Worm (Caenorhabditis elegans) whole organism, L2 larva: Measurements from ENCODE around the gene C40A11.3.

ENCODE experiments used
- F13H6.1 ChIP-seq: sonication (generic microtip); optimal IDR thresholded peaks from 2 replicates; lab custom pipeline; 2016; ENCODE audit warnings: missing genetic modification characterization, missing compliant biosample characterization
- Y55F3AM.14 ChIP-seq: fragments of 200-800 bp; sonication (Bioruptor generic); optimal IDR thresholded peaks from 2 replicates; lab custom pipeline; 2018; ENCODE audit warnings: mild to moderate bottlenecking, missing genetic modification characterization, missing compliant biosample characterization
- alr-1 ChIP-seq: fragments of 150-350 bp; optimal IDR thresholded peaks from 2 replicates; lab custom pipeline; 2014; ENCODE audit warnings: missing biosample characterization, missing genetic modification characterization
- ama-1 ChIP-seq: fragments of 150-350 bp; optimal IDR thresholded peaks from 2 replicates; lab custom pipeline; 2018; ENCODE audit warnings: inconsistent platforms
- blmp-1 ChIP-seq: sonication (generic microtip); optimal IDR thresholded peaks from 2 replicates; lab custom pipeline; 2017; ENCODE audit warnings: missing genetic modification characterization, mild to moderate bottlenecking, missing compliant biosample characterization, antibody characterized with exemption, moderate library complexity; ENCODE audit not compliant: insufficient read depth
- ceh-16 ChIP-seq: fragments of 150-350 bp; optimal IDR thresholded peaks from 2 replicates; lab custom pipeline; 2014; ENCODE audit warnings: missing biosample characterization, missing genetic modification characterization
- crh-2 ChIP-seq: sonication (generic microtip); optimal IDR thresholded peaks from 2 replicates; lab custom pipeline; 2017; ENCODE audit warnings: missing biosample characterization, missing genetic modification characterization
- dmd-4 ChIP-seq: sonication (generic microtip); optimal IDR thresholded peaks from 2 replicates; lab custom pipeline; 2017; ENCODE audit warnings: missing biosample characterization, missing genetic modification characterization
- elt-1 ChIP-seq: fragments of 150-350 bp; optimal IDR thresholded peaks from 2 replicates; lab custom pipeline; 2014; ENCODE audit warnings: missing biosample characterization, missing genetic modification characterization
- elt-3 ChIP-seq: sonication (generic microtip); optimal IDR thresholded peaks from 2 replicates; lab custom pipeline; 2017; ENCODE audit warnings: missing biosample characterization, missing genetic modification characterization
- fos-1 ChIP-seq: fragments of 150-350 bp; optimal IDR thresholded peaks from 2 replicates; lab custom pipeline; 2014; ENCODE audit warnings: missing biosample characterization, missing genetic modification characterization
- gmeb-1 ChIP-seq: fragments of 150-350 bp; optimal IDR thresholded peaks from 2 replicates; lab custom pipeline; 2014; ENCODE audit warnings: missing biosample characterization, missing genetic modification characterization
- lin-11 ChIP-seq: fragments of 150-350 bp; sonication (generic microtip); optimal IDR thresholded peaks from 2 replicates; lab custom pipeline; 2014; ENCODE audit warnings: missing biosample characterization, missing genetic modification characterization, inconsistent platforms, mixed read lengths
- lin-13 ChIP-seq: fragments of 150-350 bp; optimal IDR thresholded peaks from 2 replicates; lab custom pipeline; 2014; ENCODE audit warnings: missing biosample characterization, missing genetic modification reagents, missing genetic modification characterization
- lin-39 ChIP-seq: fragments of 150-350 bp; optimal IDR thresholded peaks from 2 replicates; lab custom pipeline; 2014; ENCODE audit warnings: missing biosample characterization, missing genetic modification reagents, missing genetic modification characterization
- lsy-2 ChIP-seq, 2 experiments: fragments of 150-350 bp in 1 of 2; sonication (generic microtip) in 1 of 2; optimal IDR thresholded peaks; 2 replicates each; lab custom pipeline; 2014 to 2017; ENCODE audit warnings: missing biosample characterization in 2 of 2, missing genetic modification characterization in 2 of 2
- mbf-1 ChIP-seq: sonication (generic microtip); optimal IDR thresholded peaks from 2 replicates; lab custom pipeline; 2017; ENCODE audit warnings: missing biosample characterization, missing genetic modification characterization
- mdl-1 ChIP-seq, 2 experiments: fragments of 150-350 bp in 1 of 2; sonication (generic microtip) in 1 of 2; optimal IDR thresholded peaks; 2 replicates each; lab custom pipeline; 2017; ENCODE audit warnings: missing biosample characterization in 2 of 2, missing genetic modification characterization in 2 of 2
- nhr-10 ChIP-seq: sonication (generic microtip); optimal IDR thresholded peaks from 2 replicates; lab custom pipeline; 2017; ENCODE audit warnings: missing biosample characterization, missing genetic modification characterization
- nhr-11 ChIP-seq: fragments of 150-350 bp; optimal IDR thresholded peaks from 2 replicates; lab custom pipeline; 2014; ENCODE audit warnings: missing biosample characterization, missing genetic modification characterization
- nhr-12 ChIP-seq: fragments of 150-350 bp; optimal IDR thresholded peaks from 2 replicates; lab custom pipeline; 2014; ENCODE audit warnings: missing biosample characterization, missing genetic modification characterization
- nhr-129 ChIP-seq: fragments of 150-350 bp; optimal IDR thresholded peaks from 2 replicates; lab custom pipeline; 2014; ENCODE audit warnings: missing biosample characterization, missing genetic modification characterization
- nhr-21 ChIP-seq: fragments of 150-350 bp; optimal IDR thresholded peaks from 2 replicates; lab custom pipeline; 2014; ENCODE audit warnings: missing biosample characterization, missing genetic modification characterization
- nhr-23 ChIP-seq: fragments of 150-350 bp; optimal IDR thresholded peaks from 2 replicates; lab custom pipeline; 2014; ENCODE audit warnings: missing biosample characterization, missing genetic modification reagents, missing genetic modification characterization
- nhr-25 ChIP-seq: fragments of 150-350 bp; sonication (generic microtip); optimal IDR thresholded peaks from 3 replicates; lab custom pipeline; 2014; ENCODE audit warnings: missing biosample characterization, missing genetic modification characterization
- nhr-77 ChIP-seq: fragments of 150-350 bp; optimal IDR thresholded peaks from 2 replicates; lab custom pipeline; 2014; ENCODE audit warnings: missing biosample characterization, missing genetic modification characterization
- peb-1 ChIP-seq: fragments of 150-350 bp; optimal IDR thresholded peaks from 2 replicates; lab custom pipeline; 2014; ENCODE audit warnings: missing biosample characterization, missing genetic modification characterization
- sem-4 ChIP-seq: fragments of 150-350 bp; optimal IDR thresholded peaks from 2 replicates; lab custom pipeline; 2014; ENCODE audit warnings: missing biosample characterization, missing genetic modification reagents, missing genetic modification characterization
- sma-3 ChIP-seq: sonication (generic microtip); optimal IDR thresholded peaks from 2 replicates; lab custom pipeline; 2016; ENCODE audit warnings: missing genetic modification reagents, missing genetic modification characterization, missing compliant biosample characterization
- sma-9 ChIP-seq, 2 experiments: fragments of 150-350 bp in 1 of 2; sonication (generic microtip) in 1 of 2; optimal IDR thresholded peaks; 2 replicates each; lab custom pipeline; 2014 to 2016; ENCODE audit warnings: missing genetic modification characterization in 2 of 2, mild to moderate bottlenecking in 1 of 2, missing biosample characterization in 1 of 2, missing compliant biosample characterization in 1 of 2, missing genetic modification reagents in 1 of 2, moderate library complexity in 1 of 2
- snpc-4 ChIP-seq: fragments of 150-350 bp; optimal IDR thresholded peaks from 2 replicates; lab custom pipeline; 2014; ENCODE audit warnings: missing biosample characterization, missing genetic modification characterization
- unc-39 ChIP-seq: fragments of 150-350 bp; optimal IDR thresholded peaks from 2 replicates; lab custom pipeline; 2014; ENCODE audit warnings: missing biosample characterization, missing genetic modification characterization
- unc-55 ChIP-seq: fragments of 150-350 bp; sonication (generic microtip); optimal IDR thresholded peaks from 3 replicates; lab custom pipeline; 2014; ENCODE audit warnings: missing biosample characterization, missing genetic modification reagents, missing genetic modification characterization
- unc-62 ChIP-seq: fragments of 150-350 bp; optimal IDR thresholded peaks from 2 replicates; lab custom pipeline; 2014; ENCODE audit warnings: missing biosample characterization, missing genetic modification reagents, missing genetic modification characterization
- zag-1 ChIP-seq: fragments of 150-350 bp; optimal IDR thresholded peaks from 2 replicates; lab custom pipeline; 2014; ENCODE audit warnings: missing biosample characterization, missing genetic modification characterization
- ztf-1 ChIP-seq: fragments of 200-800 bp; sonication (Bioruptor generic); conservative IDR thresholded peaks from 2 replicates; pipeline ENCODE4 v1.3.6; 2022; ENCODE audit warnings: missing genetic modification characterization, missing compliant biosample characterization
- ztf-4 ChIP-seq: fragments of 150-350 bp; optimal IDR thresholded peaks from 2 replicates; lab custom pipeline; 2014; ENCODE audit warnings: missing biosample characterization, missing genetic modification characterization

C40A11.3 gene

DNA sequence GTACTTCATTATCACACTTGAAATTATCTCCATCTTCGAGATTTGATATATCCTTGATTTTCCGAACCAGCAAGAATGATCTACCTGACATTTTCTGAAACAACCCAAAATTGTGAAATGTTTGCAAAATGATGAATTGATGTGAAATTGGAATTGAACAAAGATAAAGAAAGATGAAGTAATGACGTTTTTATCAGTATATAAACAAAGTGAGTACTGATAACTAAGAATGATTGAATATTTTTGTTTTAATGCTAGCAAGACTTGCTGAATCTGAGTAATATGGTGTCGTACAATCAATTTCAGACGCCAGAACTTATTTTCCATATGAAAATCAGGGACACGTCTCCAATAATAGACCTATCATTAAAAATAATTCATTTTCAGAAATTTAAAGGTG is 18.8 kb upstream of the C40A11.3 start, which contains the start of gene math-37:
math-37 (minus strand) TSS at position 101 of the 400 bp plus-strand sequence.
- TF ChIP-seq fos-1 (tag; lab: Kevin White, UChicago) (peak; percentile 48), snpc-4 (tag; lab: Kevin White, UChicago) (no peak)
- TF ChIP-seq, all 48 proteins: peak for 1

- peak; percentile 76 for TF ChIP-seq fos-1 (tag; lab: Kevin White, UChicago)
- TF ChIP-seq F13H6.1 (tag; lab: Kevin White, UChicago) = no peak
- TF ChIP-seq peb-1 (tag; lab: Kevin White, UChicago) = no peak
- TF ChIP-seq ztf-4 (tag; lab: Kevin White, UChicago) = no peak
- TF ChIP-seq lin-13 = no peak
- TF ChIP-seq nhr-12 (tag; lab: Kevin White, UChicago) = no peak
These were observed 18.2 kb upstream of the C40A11.3 start for ce11 chrII:2122762-2123161.

- no peak for TF ChIP-seq lin-13
- no peak for TF ChIP-seq gmeb-1 (tag; lab: Kevin White, UChicago)
- no peak for TF ChIP-seq zag-1 (tag; lab: Kevin White, UChicago)
- no peak for TF ChIP-seq ama-1
- no peak for TF ChIP-seq nhr-77 (tag; lab: Kevin White, UChicago)
- TF ChIP-seq snpc-4 (tag; lab: Kevin White, UChicago) = no peak
- no peak for TF ChIP-seq elt-1 (tag; lab: Kevin White, UChicago)
- TF ChIP-seq unc-55 (GFP tag; lab: Kevin White, UChicago) = no peak
- TF ChIP-seq nhr-10 (tag; lab: Kevin White, UChicago) = no peak
- TF ChIP-seq sem-4 (tag; lab: Kevin White, UChicago) = no peak
- no peak for TF ChIP-seq nhr-129 (tag; lab: Kevin White, UChicago)
- no peak for TF ChIP-seq lin-39 (tag; lab: Kevin White, UChicago)
- TF ChIP-seq crh-2 (tag; lab: Kevin White, UChicago) = no peak
- TF ChIP-seq nhr-21 (tag; lab: Kevin White, UChicago) = no peak
- TF ChIP-seq nhr-11 (tag; lab: Kevin White, UChicago) = no peak
- TF ChIP-seq Y55F3AM.14 = no peak
- TF ChIP-seq elt-3 (tag; lab: Kevin White, UChicago) = no peak
- TF ChIP-seq, all 48 proteins: peak for 0
These were observed 10.1 kb upstream of the C40A11.3 start, which contains the start of gene sdz-28 for ce11 chrII:2130770-2131169. Gene sdz-28 (plus strand): TSS chrII:2131070.

ce11 chrII:2135604-2136003 is 5.3 kb upstream of the C40A11.3 start, which contains the start of gene hpo-7:
Gene hpo-7 (minus strand): TSS chrII:2135704.
- TF ChIP-seq sma-3 (no peak), elt-1 (tag; lab: Kevin White, UChicago) (no peak), ceh-16 (tag; lab: Kevin White, UChicago) (no peak), mdl-1 (tag; optimal IDR thresholded peaks at IDR 0.05; lab: Kevin White, UChicago) (no peak), unc-62 (GFP tag; lab: Kevin White, UChicago) (no peak), nhr-129 (tag; lab: Kevin White, UChicago) (no peak), dmd-4 (tag; lab: Kevin White, UChicago) (no peak), F13H6.1 (tag; lab: Kevin White, UChicago) (no peak), lsy-2 (tag; optimal IDR thresholded peaks at IDR 0.05; lab: Kevin White, UChicago) (no peak), unc-39 (tag; lab: Kevin White, UChicago) (no peak)

- TF ChIP-seq ama-1 = no peak
- no peak for TF ChIP-seq nhr-129 (tag; lab: Kevin White, UChicago)
- TF ChIP-seq alr-1 = no peak
- no peak for TF ChIP-seq nhr-23 (tag; lab: Kevin White, UChicago)
- TF ChIP-seq sem-4 (tag; lab: Kevin White, UChicago) = no peak
- TF ChIP-seq mbf-1 (tag; lab: Kevin White, UChicago) = no peak
- no peak for TF ChIP-seq F13H6.1 (tag; lab: Kevin White, UChicago)
- no peak for TF ChIP-seq sma-9 (GFP tag; optimal IDR thresholded peaks at IDR 0.05; lab: Kevin White, UChicago)
- no peak for TF ChIP-seq sma-9 (tag; optimal IDR thresholded peaks at IDR 0.05; lab: Kevin White, UChicago)
- no peak for TF ChIP-seq blmp-1 (tag; lab: Kevin White, UChicago)
- no peak for TF ChIP-seq peb-1 (tag; lab: Kevin White, UChicago)
- no peak for TF ChIP-seq snpc-4 (tag; lab: Kevin White, UChicago)
- no peak for TF ChIP-seq lin-11 (tag; lab: Kevin White, UChicago)
- TF ChIP-seq ztf-1 (GFP tag; lab: Robert Waterston, UW) = no peak
- no peak for TF ChIP-seq nhr-25
These were observed 3.7 kb upstream of the C40A11.3 start, which contains the start of gene C40A11.4 for ce11 chrII:2137235-2137634. Gene C40A11.4 (plus strand): TSS chrII:2137422.
